Worm (Caenorhabditis elegans) whole organism, L4 larva: ENCODE results near the gene K08C7.7.

Experiments used
- ama-1 ChIP-seq: fragments of 150-350 bp; optimal IDR thresholded peaks from 2 replicates; lab custom pipeline; 2014; ENCODE audit warnings: inconsistent platforms, mixed read lengths
- ceh-44 ChIP-seq: fragments of 200-800 bp; sonication (Bioruptor generic); IDR thresholded peaks from 2 replicates; pipeline ENCODE4 v1.3.6; 2022; ENCODE audit warnings: missing genetic modification reagents, missing genetic modification characterization, missing compliant biosample characterization
- lin-13 ChIP-seq: fragments of 150-350 bp; optimal IDR thresholded peaks from 2 replicates; lab custom pipeline; 2014; ENCODE audit warnings: missing biosample characterization, missing genetic modification reagents, missing genetic modification characterization
- nhr-11 ChIP-seq: fragments of 150-350 bp; optimal IDR thresholded peaks from 2 replicates; lab custom pipeline; 2014; ENCODE audit warnings: missing biosample characterization, missing genetic modification characterization
- nhr-25 ChIP-seq: sonication (generic microtip); optimal IDR thresholded peaks from 2 replicates; lab custom pipeline; 2017; ENCODE audit warnings: missing genetic modification characterization, mild to moderate bottlenecking, missing compliant biosample characterization, antibody characterized with exemption, moderate library complexity, borderline replicate concordance; ENCODE audit not compliant: insufficient read depth
- pqm-1 ChIP-seq: sonication (generic microtip); optimal IDR thresholded peaks from 2 replicates; lab custom pipeline; 2017; ENCODE audit warnings: missing biosample characterization, missing genetic modification characterization

- TF ChIP-seq ceh-44 (GFP tag; lab: Robert Waterston, UW), result no peak
- peak; percentile 50 for TF ChIP-seq pqm-1 (tag; lab: Kevin White, UChicago)
- TF ChIP-seq nhr-25 (tag; lab: Kevin White, UChicago), result no peak
- TF ChIP-seq lin-13 (GFP tag; lab: Kevin White, UChicago), result no peak
- no peak for TF ChIP-seq ama-1 (lab: Kevin White, UChicago)
- no peak for TF ChIP-seq nhr-11
Observed at ce11 chrIV:10661760-10662159, 2.5 kb upstream of the K08C7.7 start, which contains the start of gene fmo-1.
